Fruit fly (Drosophila melanogaster): ENCODE measurements around the gene CycJ.

The CycJ gene

DNA sequence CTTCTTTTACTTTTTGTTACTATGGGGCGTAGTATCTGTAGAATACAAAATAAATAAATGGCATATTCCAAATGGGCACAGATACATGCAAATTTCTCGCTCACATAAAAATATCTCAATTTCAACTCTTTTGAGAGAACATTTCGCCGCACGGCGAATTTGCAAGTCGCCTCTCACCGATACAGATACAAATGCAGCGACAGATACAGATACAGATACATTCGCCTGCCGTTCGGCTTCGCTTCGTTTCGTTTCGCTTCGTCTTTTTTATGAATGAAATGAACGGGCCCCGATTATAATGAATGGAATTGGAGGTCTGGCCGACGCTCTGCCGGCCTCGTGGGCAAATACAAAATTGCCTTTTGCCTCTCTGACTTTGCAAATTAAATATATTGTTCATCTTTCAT is 46.0 kb upstream of the CycJ start (continued):
- TF ChIP-seq maf-S (GFP tag; optimal IDR thresholded peaks at IDR 0.05) (no peak), Sry-δ (GFP tag; optimal IDR thresholded peaks at IDR 0.05) (no peak), Hmr (GFP tag; optimal IDR thresholded peaks at IDR 0.05) (no peak), Ravus (GFP tag; IDR thresholded peaks at IDR 0.05) (no peak), CG2116 (GFP tag; optimal IDR thresholded peaks at IDR 0.05) (no peak), pnt (GFP tag; optimal IDR thresholded peaks at IDR 0.05) (no peak), CG13296 (GFP tag; optimal IDR thresholded peaks at IDR 0.05) (no peak), HmgD (GFP tag; optimal IDR thresholded peaks at IDR 0.05) (no peak), z (GFP tag; IDR thresholded peaks at IDR 0.05) (peak; percentile 82), CG3838 (GFP tag; optimal IDR thresholded peaks at IDR 0.05) (no peak), ssp (GFP tag; IDR thresholded peaks at IDR 0.05) (no peak), CG6175 (GFP tag; IDR thresholded peaks at IDR 0.05) (no peak), CG10267 (tag; optimal IDR thresholded peaks at IDR 0.05) (no peak), CG7372 (GFP tag; IDR thresholded peaks at IDR 0.05) (no peak), CG17328 (GFP tag; IDR thresholded peaks at IDR 0.05) (no peak), Hr78 (GFP tag; optimal IDR thresholded peaks at IDR 0.05) (no peak), Sox102F (GFP tag; optimal IDR thresholded peaks at IDR 0.05) (no peak), CG5953 (GFP tag; IDR thresholded peaks at IDR 0.05) (no peak), CG4617 (GFP tag; optimal IDR thresholded peaks at IDR 0.05; ENCODE audit: borderline replicate concordance) (no peak), Atf6 (GFP tag; IDR thresholded peaks at IDR 0.05) (0 out of 2 replicates have a peak, but pooled peaks have one; percentile 16), eyg (GFP tag; optimal IDR thresholded peaks at IDR 0.05) (no peak), Abd-B (GFP tag; optimal IDR thresholded peaks at IDR 0.05) (no peak), CG31365 (tag; optimal IDR thresholded peaks at IDR 0.05) (no peak), gsb-n (tag; optimal IDR thresholded peaks at IDR 0.05) (no peak), jing (GFP tag; optimal IDR thresholded peaks at IDR 0.05) (no peak), fd96Cb (tag; optimal IDR thresholded peaks at IDR 0.05) (no peak), CG5245 (GFP tag; optimal IDR thresholded peaks at IDR 0.05) (no peak), Six4 (GFP tag; optimal IDR thresholded peaks at IDR 0.05) (no peak), CG17829 (tag; optimal IDR thresholded peaks at IDR 0.05) (peak; percentile 21), Neu2 (GFP tag; optimal IDR thresholded peaks at IDR 0.05; ENCODE audit: borderline replicate concordance) (no peak), CG7271 (tag; optimal IDR thresholded peaks at IDR 0.05) (no peak), CG43689 (GFP tag; IDR thresholded peaks at IDR 0.05) (no peak), CG32767 (GFP tag; IDR thresholded peaks at IDR 0.05) (peak; percentile 32; the same call in 1 of the 2 replicates), oc (tag; optimal IDR thresholded peaks at IDR 0.05) (no peak), crc (GFP tag; optimal IDR thresholded peaks at IDR 0.05) (no peak), Fer1 (GFP tag; optimal IDR thresholded peaks at IDR 0.05) (no peak), ttk (GFP tag; IDR thresholded peaks at IDR 0.05) (no peak), nerfin-1 (tag; optimal IDR thresholded peaks at IDR 0.05) (no peak), CG11695 (GFP tag; IDR thresholded peaks at IDR 0.05) (no peak), hb (GFP tag; IDR thresholded peaks at IDR 0.05; ENCODE audit: partially characterized antibody) (no peak), pum (GFP tag; optimal IDR thresholded peaks at IDR 0.05) (no peak), slbo (GFP tag; IDR thresholded peaks at IDR 0.05) (no peak), fd64A (GFP tag; optimal IDR thresholded peaks at IDR 0.05) (no peak), Hsf (GFP tag; optimal IDR thresholded peaks at IDR 0.05) (no peak), Deaf1 (tag; optimal IDR thresholded peaks at IDR 0.05) (peak; percentile 99), CG7928 (GFP tag; optimal IDR thresholded peaks at IDR 0.05) (no peak), Jarid2 (GFP tag; optimal IDR thresholded peaks at IDR 0.05) (no peak), BEAF-32 (GFP tag; optimal IDR thresholded peaks at IDR 0.05) (no peak), Nf-YA (GFP tag; IDR thresholded peaks at IDR 0.05) (no peak), Dip2 (GFP tag; IDR thresholded peaks at IDR 0.05) (no peak), CG12299 (tag; optimal IDR thresholded peaks at IDR 0.05) (no peak), Bgb (GFP tag; IDR thresholded peaks at IDR 0.05; ENCODE audit: partially characterized antibody) (no peak; the same call in 1 of the 2 replicates)
